Worm (Caenorhabditis elegans) whole organism, L2 larva: Measurements from ENCODE around the gene C08E8.5.

Experiments used
- R02D3.7 ChIP-seq: fragments of 150-350 bp; optimal IDR thresholded peaks from 2 replicates; lab custom pipeline; 2014; ENCODE audit warnings: missing biosample characterization, missing genetic modification characterization
- Y55F3AM.14 ChIP-seq: fragments of 200-800 bp; sonication (Bioruptor generic); optimal IDR thresholded peaks from 2 replicates; lab custom pipeline; 2018; ENCODE audit warnings: mild to moderate bottlenecking, missing genetic modification characterization, missing compliant biosample characterization
- ceh-82 ChIP-seq: fragments of 150-350 bp; optimal IDR thresholded peaks from 2 replicates; lab custom pipeline; 2014; ENCODE audit warnings: missing biosample characterization, missing genetic modification characterization
- elt-3 ChIP-seq: sonication (generic microtip); optimal IDR thresholded peaks from 2 replicates; lab custom pipeline; 2017; ENCODE audit warnings: missing biosample characterization, missing genetic modification characterization
- lin-39 ChIP-seq: fragments of 150-350 bp; optimal IDR thresholded peaks from 2 replicates; lab custom pipeline; 2014; ENCODE audit warnings: missing biosample characterization, missing genetic modification reagents, missing genetic modification characterization
- ztf-1 ChIP-seq: fragments of 200-800 bp; sonication (Bioruptor generic); conservative IDR thresholded peaks from 2 replicates; pipeline ENCODE4 v1.3.6; 2022; ENCODE audit warnings: missing genetic modification characterization, missing compliant biosample characterization
- ztf-11 ChIP-seq: sonication (generic microtip); optimal IDR thresholded peaks from 2 replicates; lab custom pipeline; 2017; ENCODE audit warnings: missing biosample characterization, missing genetic modification characterization

- TF ChIP-seq Y55F3AM.14 = no peak
- no peak for TF ChIP-seq ceh-82
- no peak for TF ChIP-seq R02D3.7 (tag; lab: Kevin White, UChicago)
- TF ChIP-seq ztf-1 (GFP tag; lab: Robert Waterston, UW) = no peak
- no peak for TF ChIP-seq ztf-11 (tag; lab: Kevin White, UChicago)
- TF ChIP-seq elt-3 = no peak
- TF ChIP-seq lin-39 (tag; lab: Kevin White, UChicago) = no peak
Observed at ce11 chrV:18375551-18375950, 15.8 kb upstream of the C08E8.5 start.
